Worm (Caenorhabditis elegans) whole organism, L2 larva: ENCODE data around the gene F14D2.11.

Source experiments
- ama-1 ChIP-seq: fragments of 150-350 bp; optimal IDR thresholded peaks from 2 replicates; lab custom pipeline; 2018; ENCODE audit warnings: inconsistent platforms
- egl-27 ChIP-seq: sonication (generic microtip); optimal IDR thresholded peaks from 3 replicates; lab custom pipeline; 2017; ENCODE audit warnings: missing biosample characterization, missing genetic modification reagents, missing genetic modification characterization
- snpc-4 ChIP-seq: fragments of 150-350 bp; optimal IDR thresholded peaks from 2 replicates; lab custom pipeline; 2014; ENCODE audit warnings: missing biosample characterization, missing genetic modification characterization
- zag-1 ChIP-seq: fragments of 150-350 bp; optimal IDR thresholded peaks from 2 replicates; lab custom pipeline; 2014; ENCODE audit warnings: missing biosample characterization, missing genetic modification characterization

DNA sequence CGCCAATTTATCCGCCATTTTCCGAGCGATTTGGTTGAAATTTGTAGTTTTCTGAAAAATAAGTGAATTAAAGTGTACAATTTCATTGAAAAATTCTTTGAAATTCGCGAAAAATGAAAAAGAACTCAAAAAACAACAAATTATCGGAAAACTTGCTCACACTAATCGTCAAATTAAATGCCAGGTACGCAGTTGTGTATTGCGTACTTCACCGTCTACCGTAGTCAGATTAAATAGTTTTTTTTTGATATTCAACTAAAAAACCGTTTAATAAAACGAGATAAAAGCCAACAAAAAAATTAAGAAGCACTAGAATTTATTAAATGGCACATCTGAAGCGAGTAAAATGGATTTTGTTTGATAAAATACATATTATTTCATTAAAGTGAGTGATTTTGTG, 3.0 kb upstream of the F14D2.11 start, which contains the start of gene bath-28:
- no peak for TF ChIP-seq ama-1 (lab: Kevin White, UChicago)
- TF ChIP-seq snpc-4: no peak
- no peak for TF ChIP-seq zag-1 (tag; lab: Kevin White, UChicago)
- TF ChIP-seq egl-27 (tag; lab: Kevin White, UChicago): no peak
